Worm (Caenorhabditis elegans) whole organism, L3 larva: ENCODE measurements around the gene flp-3.

ENCODE experiments used
- ceh-16 ChIP-seq: sonication (generic microtip); optimal IDR thresholded peaks from 2 replicates; lab custom pipeline; 2017; ENCODE audit warnings: missing biosample characterization, missing genetic modification characterization
- nhr-237 ChIP-seq: fragments of 150-350 bp; optimal IDR thresholded peaks from 2 replicates; lab custom pipeline; 2014; ENCODE audit warnings: missing biosample characterization, missing genetic modification characterization

DNA sequence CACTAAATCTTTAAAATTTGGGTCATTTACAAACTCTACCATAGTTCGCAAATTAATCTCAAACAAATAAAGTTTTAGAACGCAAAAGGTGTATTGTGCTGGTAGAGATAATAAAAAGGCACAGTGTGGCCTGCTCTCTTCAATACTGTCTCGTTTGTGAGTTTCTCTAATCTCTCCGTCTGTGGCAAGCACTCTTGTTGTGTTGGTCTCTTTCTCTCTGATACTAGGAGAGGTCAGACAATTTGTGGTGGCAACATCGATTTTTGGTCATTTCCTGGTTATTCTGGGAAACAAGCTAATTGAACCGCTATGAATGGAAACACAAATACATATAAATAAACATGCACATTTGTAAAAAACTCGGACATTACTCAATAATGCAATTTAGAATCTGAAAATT, 18.5 kb downstream of the flp-3 start, which contains the start of gene ZC373.5:
- no peak for TF ChIP-seq ceh-16 (tag; lab: Kevin White, UChicago)
- TF ChIP-seq nhr-237 (tag; lab: Kevin White, UChicago) = no peak
